Fruit fly (Drosophila melanogaster) whole organism, embryonic: ENCODE data around the gene CG8419.

Experiments used
- CG10267 ChIP-seq: fragments of 200-800 bp; sonication (Bioruptor generic); optimal IDR thresholded peaks from 2 replicates; lab custom pipeline; 2018; ENCODE audit warnings: missing biosample characterization, mild to moderate bottlenecking, missing genetic modification characterization, moderate library complexity
- CG14441 ChIP-seq: fragments of 200-800 bp; sonication (Bioruptor generic); IDR thresholded peaks from 2 replicates; pipeline ENCODE4 v1.3.6; 2022; ENCODE audit warnings: missing biosample characterization, missing genetic modification characterization
- CG15011 ChIP-seq: fragments of 200-800 bp; sonication (Bioruptor generic); optimal IDR thresholded peaks from 3 replicates; lab custom pipeline; 2018; ENCODE audit warnings: missing biosample characterization, mild to moderate bottlenecking, missing genetic modification characterization
- CG1602 ChIP-seq: fragments of 200-800 bp; sonication (Bioruptor generic); optimal IDR thresholded peaks from 3 replicates; lab custom pipeline; 2016; ENCODE audit warnings: missing biosample characterization, missing genetic modification characterization
- CG17912 ChIP-seq: fragments of 200-800 bp; sonication (Bioruptor generic); optimal IDR thresholded peaks from 2 replicates; lab custom pipeline; 2018; ENCODE audit warnings: missing biosample characterization, mild to moderate bottlenecking, missing genetic modification characterization
- CG2120 ChIP-seq: fragments of 200-800 bp; sonication (Bioruptor generic); optimal IDR thresholded peaks from 3 replicates; lab custom pipeline; 2016; ENCODE audit warnings: missing biosample characterization, missing genetic modification characterization
- CG31441 ChIP-seq: fragments of 200-800 bp; sonication (Bioruptor generic); IDR thresholded peaks from 2 replicates; pipeline ENCODE4 v1.3.6; 2022; ENCODE audit warnings: missing biosample characterization, missing genetic modification characterization
- CG3726 ChIP-seq: fragments of 200-800 bp; sonication (Bioruptor generic); IDR thresholded peaks from 3 replicates; pipeline ENCODE4, ENCODE4 v1.3.6; 2022; ENCODE audit warnings: missing biosample characterization, missing genetic modification characterization
- CG3995 ChIP-seq: fragments of 200-800 bp; sonication (Bioruptor generic); optimal IDR thresholded peaks from 3 replicates; lab custom pipeline; 2016; ENCODE audit warnings: missing biosample characterization, missing genetic modification characterization
- CG7963 ChIP-seq: fragments of 200-800 bp; sonication (Bioruptor generic); IDR thresholded peaks from 3 replicates; pipeline ENCODE4 v1.3.6; 2022; ENCODE audit warnings: missing biosample characterization, missing genetic modification characterization; ENCODE audit not compliant: partially characterized antibody
- CG8281 ChIP-seq: fragments of 200-800 bp; sonication (Bioruptor generic); optimal IDR thresholded peaks from 2 replicates; lab custom pipeline; 2018; ENCODE audit warnings: missing biosample characterization, mild to moderate bottlenecking, missing genetic modification characterization, moderate library complexity
- CG8290 ChIP-seq, 3 experiments: fragments of 200-800 bp; sonication (Bioruptor generic); optimal IDR thresholded peaks; 2 replicates each; lab custom pipeline; 2016 to 2019; ENCODE audit warnings: missing biosample characterization in 3 of 3, missing genetic modification characterization in 3 of 3, mild to moderate bottlenecking in 2 of 3, moderate library complexity in 1 of 3
- CrebB ChIP-seq: fragments of 200-800 bp; sonication (Bioruptor generic); optimal IDR thresholded peaks from 3 replicates; lab custom pipeline; 2018; ENCODE audit warnings: missing biosample characterization, mild to moderate bottlenecking, missing genetic modification characterization
- D19A ChIP-seq: fragments of 200-800 bp; optimal IDR thresholded peaks from 3 replicates; lab custom pipeline; 2019; ENCODE audit warnings: missing biosample characterization, mild to moderate bottlenecking, missing genetic modification characterization, moderate library complexity
- Deaf1 ChIP-seq: fragments of 200-800 bp; optimal IDR thresholded peaks from 3 replicates; lab custom pipeline; 2019; ENCODE audit warnings: missing biosample characterization, mild to moderate bottlenecking, missing genetic modification characterization, moderate library complexity
- Eip74EF ChIP-seq, 2 experiments: fragments of 200-800 bp in 1 of 2; fragments of >200 bp in 1 of 2; sonication (Bioruptor generic) in 1 of 2; optimal IDR thresholded peaks; 2 replicates each; lab custom pipeline; 2017 to 2019; ENCODE audit warnings: missing biosample characterization in 2 of 2, missing genetic modification characterization in 2 of 2, mild to moderate bottlenecking in 1 of 2, moderate library complexity in 1 of 2
- Ets65A ChIP-seq: fragments of 200-800 bp; sonication (Bioruptor generic); peaks from one replicate; lab custom pipeline; 2016; ENCODE audit warnings: missing biosample characterization, missing genetic modification characterization
- GATAe ChIP-seq: fragments of 200-800 bp; sonication (Bioruptor generic); conservative IDR thresholded peaks from 2 replicates; pipeline ENCODE4 v1.3.6; 2022; ENCODE audit warnings: missing biosample characterization, missing genetic modification characterization
- Hey ChIP-seq: fragments of 200-800 bp; sonication (Bioruptor generic); optimal IDR thresholded peaks from 3 replicates; lab custom pipeline; 2018; ENCODE audit warnings: missing biosample characterization, mild to moderate bottlenecking, missing genetic modification characterization
- HmgZ ChIP-seq: fragments of 200-800 bp; sonication (Bioruptor generic); optimal IDR thresholded peaks from 2 replicates; lab custom pipeline; 2018; ENCODE audit warnings: missing biosample characterization, mild to moderate bottlenecking, missing genetic modification characterization
- Hmx ChIP-seq: fragments of 200-800 bp; sonication (Bioruptor generic); optimal IDR thresholded peaks from 2 replicates; lab custom pipeline; 2016; ENCODE audit warnings: missing biosample characterization, missing genetic modification characterization
- Jarid2 ChIP-seq: fragments of 200-800 bp; sonication (Bioruptor generic); optimal IDR thresholded peaks from 3 replicates; lab custom pipeline; 2017; ENCODE audit warnings: mild to moderate bottlenecking, missing biosample characterization, missing genetic modification reagents, missing genetic modification characterization
- MESR4 ChIP-seq: fragments of 200-800 bp; sonication (Bioruptor generic); optimal IDR thresholded peaks from 2 replicates; lab custom pipeline; 2018; ENCODE audit warnings: missing biosample characterization, mild to moderate bottlenecking, missing genetic modification characterization, moderate library complexity
- Med ChIP-seq: fragments of 200-800 bp; sonication (Bioruptor generic); peaks from one replicate; lab custom pipeline; 2016; ENCODE audit warnings: missing biosample characterization, missing genetic modification characterization, mild to moderate bottlenecking, inconsistent platforms, moderate library complexity
- Mes4 ChIP-seq: fragments of 200-800 bp; sonication (Bioruptor generic); optimal IDR thresholded peaks from 2 replicates; lab custom pipeline; 2016; ENCODE audit warnings: missing biosample characterization, missing genetic modification characterization
- NFAT ChIP-seq: fragments of 200-800 bp; sonication (Bioruptor generic); IDR thresholded peaks from 2 replicates; pipeline ENCODE4 v1.3.6; 2022; ENCODE audit warnings: missing biosample characterization, missing genetic modification characterization
- Ptx1 ChIP-seq: fragments of 200-800 bp; sonication (Bioruptor generic); IDR thresholded peaks from 2 replicates; pipeline ENCODE4 v1.3.6; 2022; ENCODE audit warnings: missing biosample characterization, missing genetic modification characterization
- Sox100B ChIP-seq: fragments of 200-800 bp; sonication (Bioruptor generic); optimal IDR thresholded peaks from 3 replicates; lab custom pipeline; 2018; ENCODE audit warnings: missing biosample characterization, mild to moderate bottlenecking, missing genetic modification characterization
- Sry-δ ChIP-seq: fragments of 200-800 bp; sonication (Bioruptor generic); optimal IDR thresholded peaks from 2 replicates; lab custom pipeline; 2016; ENCODE audit warnings: missing biosample characterization, missing genetic modification characterization
- Trl ChIP-seq, 3 experiments: fragments of >200 bp in 2 of 3; fragments of 200-800 bp in 1 of 3; sonication (Bioruptor generic) in 1 of 3; optimal IDR thresholded peaks; 2 replicates in 1 of 3; 3 replicates in 2 of 3; lab custom pipeline; 2016 to 2017; ENCODE audit warnings: missing biosample characterization in 1 of 3, missing genetic modification characterization in 1 of 3
- Xrp1 ChIP-seq: fragments of 200-800 bp; sonication (Bioruptor generic); IDR thresholded peaks from 2 replicates; pipeline ENCODE4 v1.3.6; 2022; ENCODE audit warnings: missing biosample characterization, missing genetic modification characterization
- amos ChIP-seq: fragments of 200-800 bp; sonication (Bioruptor generic); IDR thresholded peaks from 2 replicates; pipeline ENCODE4 v1.3.6; 2022; ENCODE audit warnings: missing biosample characterization, missing genetic modification characterization; ENCODE audit not compliant: partially characterized antibody
- bcd ChIP-seq: fragments of 200-800 bp; sonication (Bioruptor generic); optimal IDR thresholded peaks from 2 replicates; lab custom pipeline; 2017; ENCODE audit warnings: missing biosample characterization, mild to moderate bottlenecking, missing genetic modification characterization
- cad ChIP-seq: fragments of >200 bp; optimal IDR thresholded peaks from 2 replicates; lab custom pipeline; 2017; ENCODE audit warnings: missing biosample characterization, missing genetic modification characterization
- chm ChIP-seq: fragments of 200-800 bp; sonication (Bioruptor generic); IDR thresholded peaks from 2 replicates; pipeline ENCODE4 v1.3.6; 2022; ENCODE audit warnings: missing biosample characterization, missing genetic modification characterization
- dmrt11E ChIP-seq: fragments of 200-800 bp; sonication (Bioruptor generic); optimal IDR thresholded peaks from 3 replicates; lab custom pipeline; 2018; ENCODE audit warnings: missing biosample characterization, mild to moderate bottlenecking, missing genetic modification characterization, moderate library complexity
- esg ChIP-seq: fragments of 200-800 bp; sonication (Bioruptor generic); conservative IDR thresholded peaks from 2 replicates; pipeline ENCODE4 v1.3.6; 2022; ENCODE audit warnings: missing biosample characterization, missing genetic modification characterization
- mirr ChIP-seq: fragments of 200-800 bp; sonication (Bioruptor generic); optimal IDR thresholded peaks from 3 replicates; lab custom pipeline; 2018; ENCODE audit warnings: missing biosample characterization, mild to moderate bottlenecking, missing genetic modification characterization
- mld ChIP-seq: fragments of 200-800 bp; sonication (Bioruptor generic); IDR thresholded peaks from 3 replicates; pipeline ENCODE4 v1.3.6; 2022; ENCODE audit warnings: missing biosample characterization, missing genetic modification characterization; ENCODE audit not compliant: partially characterized antibody
- nmo ChIP-seq: fragments of 200-800 bp; sonication (Bioruptor generic); optimal IDR thresholded peaks from 2 replicates; lab custom pipeline; 2018; ENCODE audit warnings: missing biosample characterization, mild to moderate bottlenecking, missing genetic modification characterization, moderate library complexity
- peb ChIP-seq: fragments of 200-800 bp; sonication (Bioruptor generic); IDR thresholded peaks from 2 replicates; pipeline ENCODE4 v1.3.6; 2022; ENCODE audit warnings: missing biosample characterization, missing genetic modification characterization
- pho ChIP-seq: fragments of 200-800 bp; sonication (Bioruptor generic); optimal IDR thresholded peaks from 2 replicates; lab custom pipeline; 2016; ENCODE audit warnings: missing biosample characterization, missing genetic modification characterization
- pros ChIP-seq: fragments of 200-800 bp; sonication (Bioruptor generic); optimal IDR thresholded peaks from 3 replicates; lab custom pipeline; 2019; ENCODE audit warnings: missing biosample characterization, mild to moderate bottlenecking, missing genetic modification characterization, moderate library complexity
- sima ChIP-seq: fragments of 200-800 bp; sonication (Bioruptor generic); optimal IDR thresholded peaks from 2 replicates; lab custom pipeline; 2016; ENCODE audit warnings: missing biosample characterization, missing genetic modification characterization
- slbo ChIP-seq: fragments of 200-800 bp; sonication (Bioruptor generic); IDR thresholded peaks from 2 replicates; pipeline ENCODE4 v1.3.6; 2022; ENCODE audit warnings: missing biosample characterization, missing genetic modification characterization
- sqz ChIP-seq: fragments of 200-800 bp; sonication (Bioruptor generic); optimal IDR thresholded peaks from 3 replicates; lab custom pipeline; 2018; ENCODE audit warnings: missing biosample characterization, mild to moderate bottlenecking, missing genetic modification characterization
- sr ChIP-seq: fragments of 200-800 bp; sonication (Bioruptor generic); IDR thresholded peaks from 3 replicates; pipeline ENCODE4 v1.3.6; 2022; ENCODE audit warnings: missing biosample characterization, missing genetic modification characterization
- sug ChIP-seq: fragments of 200-800 bp; optimal IDR thresholded peaks from 2 replicates; lab custom pipeline; 2019; ENCODE audit warnings: missing biosample characterization, mild to moderate bottlenecking, missing genetic modification characterization, moderate library complexity
- wek ChIP-seq: fragments of 200-800 bp; sonication (Bioruptor generic); optimal IDR thresholded peaks from 3 replicates; lab custom pipeline; 2018; ENCODE audit warnings: missing biosample characterization, mild to moderate bottlenecking, missing genetic modification characterization, moderate library complexity
- yki ChIP-seq: fragments of >200 bp; optimal IDR thresholded peaks from 3 replicates; lab custom pipeline; 2018
- zfh1 ChIP-seq: fragments of 200-800 bp; sonication (Bioruptor generic); IDR thresholded peaks from 3 replicates; pipeline ENCODE4 v1.3.6; 2022; ENCODE audit warnings: missing biosample characterization, missing genetic modification characterization

The CG8419 gene

DNA sequence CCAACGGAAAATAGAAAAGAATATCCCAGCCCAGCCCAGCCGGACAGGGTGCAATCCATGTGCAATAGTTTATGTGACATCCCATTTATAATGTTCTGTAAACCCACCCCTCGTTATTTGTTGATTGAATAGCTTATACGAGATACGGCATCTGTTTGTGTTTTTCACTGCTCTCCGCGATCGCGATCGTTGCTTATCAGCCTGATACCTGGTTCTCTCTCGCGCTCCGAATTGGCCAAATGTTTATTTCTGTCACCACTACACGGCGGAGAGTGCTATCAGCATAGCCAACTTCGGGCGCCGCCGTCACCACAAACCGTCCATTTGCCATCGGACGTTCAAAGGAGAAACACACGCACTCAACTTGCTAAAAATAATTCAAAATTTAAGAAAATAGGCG is 8.0 kb downstream of the CG8419 start, which contains the start of gene CG8353 (continued):
- TF ChIP-seq Trl (optimal IDR thresholded peaks at IDR 0.05; lab: Kevin White, UChicago) (peak in 1 of 2 experiments; percentile 62), Trl (GFP tag; optimal IDR thresholded peaks at IDR 0.05; lab: Kevin White, UChicago) (no peak), GATAe (peak; percentile 54; the same call in 1 of the 2 replicates), CG10267 (tag; lab: Kevin White, UChicago) (no peak), NFAT (GFP tag; lab: Robert Waterston, UW) (no peak), Hmx (GFP tag; lab: Kevin White, UChicago) (no peak), CG17912 (GFP tag; lab: Kevin White, UChicago) (no peak), D19A (no peak), Mes4 (no peak), CG2120 (peak; percentile 12), CG7963 (GFP tag; lab: Robert Waterston, UW) (no peak), CG3995 (GFP tag; lab: Kevin White, UChicago) (no peak), CG15011 (GFP tag; lab: Kevin White, UChicago) (no peak), Xrp1 (GFP tag; lab: Robert Waterston, UW) (no peak), sug (peak; percentile 32), CG14441 (GFP tag; lab: Robert Waterston, UW) (no peak), mirr (GFP tag; lab: Kevin White, UChicago) (peak; percentile 80), cad (GFP tag; lab: Kevin White, UChicago) (no peak), Deaf1 (tag; lab: Kevin White, UChicago) (peak; percentile 83), sqz (no peak), MESR4 (GFP tag; lab: Kevin White, UChicago) (peak; percentile 28), zfh1 (GFP tag; lab: Robert Waterston, UW) (0 out of 3 replicates have a peak, but pooled peaks have one; percentile 50), pho (GFP tag; lab: Kevin White, UChicago) (no peak), bcd (GFP tag; lab: Kevin White, UChicago) (no peak), Eip74EF (GFP tag; optimal IDR thresholded peaks at IDR 0.05; lab: Kevin White, UChicago) (no peak), sr (GFP tag; lab: Robert Waterston, UW) (no peak), slbo (GFP tag; lab: Robert Waterston, UW) (no peak), chm (no peak), CG1602 (GFP tag; lab: Kevin White, UChicago) (no peak), sima (GFP tag; lab: Kevin White, UChicago) (no peak), mld (no peak), Ptx1 (GFP tag; lab: Robert Waterston, UW) (no peak), Jarid2 (peak; percentile 29), CG31441 (GFP tag; lab: Robert Waterston, UW) (no peak), nmo (GFP tag; lab: Kevin White, UChicago) (no peak), Sox100B (GFP tag; lab: Kevin White, UChicago) (no peak), yki (no peak), CG8281 (tag; lab: Kevin White, UChicago) (no peak), Sry-δ (GFP tag; lab: Kevin White, UChicago) (peak; percentile 1), CG8290 (GFP tag; optimal IDR thresholded peaks at IDR 0.05; lab: Kevin White, UChicago) (no peak), CG8290 (tag; optimal IDR thresholded peaks at IDR 0.05; lab: Kevin White, UChicago) (no peak), Hey (tag; lab: Kevin White, UChicago) (no peak), Med (GFP tag; lab: Kevin White, UChicago) (peak; percentile 50), dmrt11E (tag; lab: Kevin White, UChicago) (no peak), amos (GFP tag; lab: Robert Waterston, UW) (no peak), pros (GFP tag; lab: Kevin White, UChicago) (peak; percentile 33), wek (peak; percentile 71), esg (GFP tag; lab: Robert Waterston, UW) (no peak), CrebB (tag; lab: Kevin White, UChicago) (no peak), HmgZ (tag; lab: Kevin White, UChicago) (peak; percentile 52), Ets65A (GFP tag; lab: Kevin White, UChicago) (peak; percentile 14), peb (no peak), CG3726 (GFP tag; lab: Robert Waterston, UW) (no peak)
